Fruit fly (Drosophila melanogaster) whole organism, embryonic: ENCODE measurements around the gene P5cr-2.

Experiments used
- ATbp ChIP-seq: fragments of 200-800 bp; sonication (Bioruptor generic); optimal IDR thresholded peaks from 2 replicates; lab custom pipeline; 2017; ENCODE audit warnings: missing biosample characterization, mild to moderate bottlenecking, missing genetic modification characterization, missing genetic modification reagents
- Ada2b ChIP-seq: fragments of 200-800 bp; sonication (Bioruptor generic); IDR thresholded peaks from 2 replicates; pipeline ENCODE4 v1.3.6; 2022; ENCODE audit warnings: missing biosample characterization, missing genetic modification characterization
- B-H1 ChIP-seq: fragments of 200-800 bp; sonication (Bioruptor generic); IDR thresholded peaks from 3 replicates; pipeline ENCODE4 v1.3.6; 2022; ENCODE audit warnings: missing biosample characterization, missing genetic modification characterization
- Blimp-1 ChIP-seq: fragments of 200-800 bp; sonication (Bioruptor generic); optimal IDR thresholded peaks from 3 replicates; lab custom pipeline; 2018; ENCODE audit warnings: missing biosample characterization, missing genetic modification characterization, mild to moderate bottlenecking, moderate library complexity, missing genetic modification reagents
- CG10543 ChIP-seq: fragments of 200-800 bp; sonication (Bioruptor generic); optimal IDR thresholded peaks from 3 replicates; lab custom pipeline; 2017; ENCODE audit warnings: missing biosample characterization, mild to moderate bottlenecking, missing genetic modification characterization, moderate library complexity
- CG11093 ChIP-seq: fragments of 200-800 bp; sonication (Bioruptor generic); IDR thresholded peaks from 3 replicates; pipeline ENCODE4 v1.3.6; 2022; ENCODE audit warnings: missing biosample characterization, missing genetic modification characterization
- CG11247 ChIP-seq: fragments of 200-800 bp; sonication (Bioruptor generic); IDR thresholded peaks from 2 replicates; pipeline ENCODE4 v1.3.6; 2022; ENCODE audit warnings: missing biosample characterization, missing genetic modification characterization
- CG12236 ChIP-seq: fragments of 200-800 bp; sonication (Bioruptor generic); optimal IDR thresholded peaks from 2 replicates; lab custom pipeline; 2016; ENCODE audit warnings: missing biosample characterization, missing genetic modification characterization
- CG13123 ChIP-seq: fragments of 200-800 bp; sonication (Bioruptor generic); optimal IDR thresholded peaks from 2 replicates; lab custom pipeline; 2016; ENCODE audit warnings: missing biosample characterization, missing genetic modification characterization
- CG13624 ChIP-seq: fragments of 200-800 bp; sonication (Bioruptor generic); optimal IDR thresholded peaks from 2 replicates; lab custom pipeline; 2016; ENCODE audit warnings: missing biosample characterization, missing genetic modification characterization
- CG16779 ChIP-seq: fragments of 200-800 bp; sonication (Bioruptor generic); IDR thresholded peaks from 2 replicates; pipeline ENCODE4 v1.3.6; 2022; ENCODE audit warnings: missing biosample characterization, missing genetic modification characterization
- CG17186 ChIP-seq: fragments of 200-800 bp; sonication (Bioruptor generic); optimal IDR thresholded peaks from 3 replicates; lab custom pipeline; 2017; ENCODE audit warnings: missing biosample characterization, missing genetic modification reagents, missing genetic modification characterization
- CG1832 ChIP-seq: fragments of 200-800 bp; sonication (Bioruptor generic); optimal IDR thresholded peaks from 2 replicates; lab custom pipeline; 2017; ENCODE audit warnings: missing biosample characterization, mild to moderate bottlenecking, missing genetic modification characterization, inconsistent platforms
- CG4730 ChIP-seq: fragments of 200-800 bp; sonication (Bioruptor generic); IDR thresholded peaks from 2 replicates; pipeline ENCODE4 v1.3.6; 2022; ENCODE audit warnings: missing biosample characterization, missing genetic modification characterization
- CG9932 ChIP-seq: fragments of 200-800 bp; sonication (Bioruptor generic); IDR thresholded peaks from 2 replicates; pipeline ENCODE4 v1.3.6; 2022; ENCODE audit warnings: missing biosample characterization, missing genetic modification characterization
- D19B ChIP-seq: fragments of 200-800 bp; sonication (Bioruptor generic); optimal IDR thresholded peaks from 2 replicates; lab custom pipeline; 2017; ENCODE audit warnings: missing biosample characterization, mild to moderate bottlenecking, missing genetic modification characterization
- E2f2 ChIP-seq: fragments of 200-800 bp; sonication (Bioruptor generic); IDR thresholded peaks from 2 replicates; pipeline ENCODE4 v1.3.6; 2022; ENCODE audit warnings: missing biosample characterization, missing genetic modification characterization
- Eip74EF ChIP-seq, 2 experiments: fragments of 200-800 bp in 1 of 2; fragments of >200 bp in 1 of 2; sonication (Bioruptor generic) in 1 of 2; optimal IDR thresholded peaks; 2 replicates each; lab custom pipeline; 2017 to 2019; ENCODE audit warnings: missing biosample characterization in 2 of 2, missing genetic modification characterization in 2 of 2, mild to moderate bottlenecking in 1 of 2, moderate library complexity in 1 of 2
- Ets97D ChIP-seq: fragments of 200-800 bp; sonication (Bioruptor generic); optimal IDR thresholded peaks from 3 replicates; lab custom pipeline; 2016; ENCODE audit warnings: missing biosample characterization, missing genetic modification characterization
- HHEX ChIP-seq: fragments of 200-800 bp; sonication (Bioruptor generic); optimal IDR thresholded peaks from 3 replicates; lab custom pipeline; 2017; ENCODE audit warnings: missing biosample characterization, mild to moderate bottlenecking, missing genetic modification characterization, missing genetic modification reagents
- Hey ChIP-seq: fragments of 200-800 bp; sonication (Bioruptor generic); optimal IDR thresholded peaks from 3 replicates; lab custom pipeline; 2018; ENCODE audit warnings: missing biosample characterization, mild to moderate bottlenecking, missing genetic modification characterization
- HmgZ ChIP-seq: fragments of 200-800 bp; sonication (Bioruptor generic); optimal IDR thresholded peaks from 2 replicates; lab custom pipeline; 2018; ENCODE audit warnings: missing biosample characterization, mild to moderate bottlenecking, missing genetic modification characterization
- Hmx ChIP-seq: fragments of 200-800 bp; sonication (Bioruptor generic); optimal IDR thresholded peaks from 2 replicates; lab custom pipeline; 2016; ENCODE audit warnings: missing biosample characterization, missing genetic modification characterization
- Hsf ChIP-seq: fragments of 200-800 bp; sonication (Bioruptor generic); optimal IDR thresholded peaks from 3 replicates; lab custom pipeline; 2016; ENCODE audit warnings: missing biosample characterization, missing genetic modification characterization
- Jarid2 ChIP-seq: fragments of 200-800 bp; sonication (Bioruptor generic); optimal IDR thresholded peaks from 3 replicates; lab custom pipeline; 2017; ENCODE audit warnings: mild to moderate bottlenecking, missing biosample characterization, missing genetic modification reagents, missing genetic modification characterization
- MESR4 ChIP-seq: fragments of 200-800 bp; sonication (Bioruptor generic); optimal IDR thresholded peaks from 2 replicates; lab custom pipeline; 2018; ENCODE audit warnings: missing biosample characterization, mild to moderate bottlenecking, missing genetic modification characterization, moderate library complexity
- NC2α ChIP-seq: fragments of 200-800 bp; sonication (Bioruptor generic); optimal IDR thresholded peaks from 2 replicates; lab custom pipeline; 2016; ENCODE audit warnings: missing biosample characterization, missing genetic modification characterization
- NFAT ChIP-seq: fragments of 200-800 bp; sonication (Bioruptor generic); IDR thresholded peaks from 2 replicates; pipeline ENCODE4 v1.3.6; 2022; ENCODE audit warnings: missing biosample characterization, missing genetic modification characterization
- Ptx1 ChIP-seq: fragments of 200-800 bp; sonication (Bioruptor generic); IDR thresholded peaks from 2 replicates; pipeline ENCODE4 v1.3.6; 2022; ENCODE audit warnings: missing biosample characterization, missing genetic modification characterization
- Sry-β ChIP-seq: fragments of 200-800 bp; sonication (Bioruptor generic); optimal IDR thresholded peaks from 2 replicates; lab custom pipeline; 2018; ENCODE audit warnings: missing biosample characterization, mild to moderate bottlenecking, missing genetic modification characterization, moderate library complexity
- Tbp ChIP-seq: fragments of >200 bp; optimal IDR thresholded peaks from 2 replicates; lab custom pipeline; 2018; ENCODE audit warnings: missing biosample characterization, missing genetic modification characterization
- ash1 ChIP-seq: fragments of 200-800 bp; sonication (Bioruptor generic); optimal IDR thresholded peaks from 2 replicates; lab custom pipeline; 2018; ENCODE audit warnings: missing biosample characterization, mild to moderate bottlenecking, missing genetic modification characterization
- bab2 ChIP-seq: fragments of 200-800 bp; sonication (Bioruptor generic); optimal IDR thresholded peaks from 2 replicates; lab custom pipeline; 2016; ENCODE audit warnings: missing biosample characterization, missing genetic modification characterization
- cwo ChIP-seq: fragments of 200-800 bp; sonication (Bioruptor generic); optimal IDR thresholded peaks from 3 replicates; lab custom pipeline; 2017; ENCODE audit warnings: missing biosample characterization, missing genetic modification characterization, mild to moderate bottlenecking, moderate library complexity, missing genetic modification reagents
- dpn ChIP-seq, 2 experiments: fragments of 200-800 bp; sonication (Bioruptor generic); optimal IDR thresholded peaks; 3 replicates each; lab custom pipeline; 2016; ENCODE audit warnings: missing biosample characterization in 2 of 2, missing genetic modification characterization in 2 of 2
- fd3F ChIP-seq: fragments of 200-800 bp; sonication (Bioruptor generic); optimal IDR thresholded peaks from 2 replicates; lab custom pipeline; 2018; ENCODE audit warnings: missing biosample characterization, mild to moderate bottlenecking, missing genetic modification characterization, moderate library complexity
- fu2 ChIP-seq: fragments of 200-800 bp; sonication (Bioruptor generic); optimal IDR thresholded peaks from 2 replicates; lab custom pipeline; 2016; ENCODE audit warnings: missing biosample characterization, missing genetic modification characterization
- gcm ChIP-seq: fragments of 200-800 bp; sonication (Bioruptor generic); optimal IDR thresholded peaks from 2 replicates; lab custom pipeline; 2019; ENCODE audit warnings: missing biosample characterization, mild to moderate bottlenecking, missing genetic modification characterization, moderate library complexity
- hth ChIP-seq: fragments of >200 bp; optimal IDR thresholded peaks from 2 replicates; lab custom pipeline; 2017; ENCODE audit warnings: inconsistent platforms
- lilli ChIP-seq: fragments of 200-800 bp; sonication (Bioruptor generic); optimal IDR thresholded peaks from 3 replicates; lab custom pipeline; 2016; ENCODE audit warnings: missing biosample characterization, missing genetic modification characterization
- lmd ChIP-seq: fragments of 200-800 bp; sonication (Bioruptor generic); IDR thresholded peaks from 2 replicates; pipeline ENCODE4 v1.3.6; 2022; ENCODE audit warnings: missing biosample characterization, missing genetic modification characterization
- pb ChIP-seq: fragments of 200-800 bp; sonication (Bioruptor generic); optimal IDR thresholded peaks from 3 replicates; lab custom pipeline; 2016; ENCODE audit warnings: missing biosample characterization, missing genetic modification characterization
- pho ChIP-seq: fragments of 200-800 bp; sonication (Bioruptor generic); optimal IDR thresholded peaks from 2 replicates; lab custom pipeline; 2016; ENCODE audit warnings: missing biosample characterization, missing genetic modification characterization
- pzg ChIP-seq: fragments of 200-800 bp; sonication (Bioruptor generic); optimal IDR thresholded peaks from 3 replicates; lab custom pipeline; 2018; ENCODE audit warnings: missing biosample characterization, mild to moderate bottlenecking, missing genetic modification characterization, moderate library complexity
- run ChIP-seq: fragments of 200-800 bp; sonication (Bioruptor generic); optimal IDR thresholded peaks from 3 replicates; lab custom pipeline; 2018; ENCODE audit warnings: missing biosample characterization, mild to moderate bottlenecking, missing genetic modification characterization
- slou ChIP-seq: fragments of 200-800 bp; sonication (Bioruptor generic); optimal IDR thresholded peaks from 3 replicates; lab custom pipeline; 2016; ENCODE audit warnings: missing biosample characterization, missing genetic modification characterization
- so ChIP-seq: fragments of 200-800 bp; sonication (Bioruptor generic); IDR thresholded peaks from 3 replicates; pipeline ENCODE4 v1.3.6; 2022; ENCODE audit warnings: missing biosample characterization, missing genetic modification characterization
- stwl ChIP-seq: fragments of 200-800 bp; sonication (Bioruptor generic); optimal IDR thresholded peaks from 3 replicates; lab custom pipeline; 2018; ENCODE audit warnings: missing biosample characterization, mild to moderate bottlenecking, missing genetic modification characterization, moderate library complexity
- tna ChIP-seq: fragments of 200-800 bp; sonication (Bioruptor generic); IDR thresholded peaks from 2 replicates; pipeline ENCODE4 v1.3.6; 2022; ENCODE audit warnings: missing biosample characterization, missing genetic modification characterization; ENCODE audit not compliant: partially characterized antibody
- tx ChIP-seq: fragments of 200-800 bp; sonication (Bioruptor generic); optimal IDR thresholded peaks from 2 replicates; lab custom pipeline; 2016; ENCODE audit warnings: missing biosample characterization, missing genetic modification characterization

The P5cr-2 gene

dm6 chr3R:17539789-17540496 lies 5.3 kb downstream of the P5cr-2 start, which contains the start of gene SF1 (continued):
- TF ChIP-seq so (GFP tag; lab: Robert Waterston, UW): no peak
- no peak for TF ChIP-seq CG11093 (GFP tag; lab: Robert Waterston, UW)
- TF ChIP-seq Hsf (GFP tag; lab: Kevin White, UChicago): peak; percentile 30
- no peak for TF ChIP-seq Hey (tag; lab: Kevin White, UChicago)
- TF ChIP-seq Sry-β (GFP tag; lab: Kevin White, UChicago): peak; percentile 89
- TF ChIP-seq CG9932 (GFP tag; lab: Robert Waterston, UW): peak; percentile 51
- TF ChIP-seq Blimp-1 (GFP tag; lab: Kevin White, UChicago): no peak
- no peak for TF ChIP-seq run
- peak; percentile 30 for TF ChIP-seq MESR4 (GFP tag; lab: Kevin White, UChicago)
- TF ChIP-seq lilli (GFP tag; lab: Kevin White, UChicago): peak; percentile 69
- TF ChIP-seq NFAT (GFP tag; lab: Robert Waterston, UW): no peak
- TF ChIP-seq CG13624 (GFP tag; lab: Kevin White, UChicago): peak; percentile 14
- 0 out of 2 replicates have a peak, but pooled peaks have one; percentile 21 for TF ChIP-seq tna (GFP tag; lab: Robert Waterston, UW)
- peak; percentile 23 for TF ChIP-seq Ets97D (GFP tag; lab: Kevin White, UChicago)
- TF ChIP-seq Eip74EF (GFP tag; optimal IDR thresholded peaks at IDR 0.05; lab: Kevin White, UChicago): no peak
- TF ChIP-seq D19B (GFP tag; lab: Kevin White, UChicago): peak; percentile 35
- TF ChIP-seq CG16779 (GFP tag; lab: Robert Waterston, UW): no peak
- peak; percentile 26 for TF ChIP-seq pzg (GFP tag; lab: Kevin White, UChicago)
- no peak for TF ChIP-seq E2f2 (GFP tag; lab: Robert Waterston, UW)
- no peak for TF ChIP-seq Jarid2
- TF ChIP-seq fu2 (GFP tag; lab: Kevin White, UChicago): peak; percentile 16
- TF ChIP-seq cwo (GFP tag; lab: Kevin White, UChicago): peak; percentile 70
- peak; percentile 47 for TF ChIP-seq CG10543 (GFP tag; lab: Kevin White, UChicago)
- TF ChIP-seq CG4730 (GFP tag; lab: Robert Waterston, UW): 0 out of 2 replicates have a peak, but pooled peaks have one; percentile 8
- TF ChIP-seq Hmx (GFP tag; lab: Kevin White, UChicago): peak; percentile 9
- TF ChIP-seq Tbp (GFP tag; lab: Kevin White, UChicago): peak; percentile 24
- no peak for TF ChIP-seq CG1832
- no peak for TF ChIP-seq CG13123 (GFP tag; lab: Kevin White, UChicago)
- no peak for TF ChIP-seq CG17186 (GFP tag; lab: Kevin White, UChicago)
- no peak for TF ChIP-seq HmgZ (tag; lab: Kevin White, UChicago)
- no peak for TF ChIP-seq B-H1 (GFP tag; lab: Robert Waterston, UW)
- TF ChIP-seq gcm (GFP tag; lab: Kevin White, UChicago): no peak
- TF ChIP-seq lmd: peak; percentile 16; the same call in 1 of the 2 replicates
- TF ChIP-seq pho: peak; percentile 74
- no peak for TF ChIP-seq hth (lab: Kevin White, UChicago)
- TF ChIP-seq Ada2b (GFP tag; lab: Robert Waterston, UW): no peak
- peak; percentile 5 for TF ChIP-seq stwl (tag; lab: Kevin White, UChicago)
- TF ChIP-seq ATbp: no peak
- TF ChIP-seq CG12236: no peak
- TF ChIP-seq slou: no peak
- peak; percentile 21 to 28 for TF ChIP-seq dpn (GFP tag; optimal IDR thresholded peaks at IDR 0.05; lab: Kevin White, UChicago)
- no peak for TF ChIP-seq pb (GFP tag; lab: Kevin White, UChicago)
- no peak for TF ChIP-seq ash1 (GFP tag; lab: Kevin White, UChicago)
- no peak for TF ChIP-seq NC2α (GFP tag; lab: Kevin White, UChicago)
- TF ChIP-seq fd3F (GFP tag; lab: Kevin White, UChicago): no peak
- 0 out of 2 replicates have a peak, but pooled peaks have one; percentile 7 for TF ChIP-seq Ptx1 (GFP tag; lab: Robert Waterston, UW)
- TF ChIP-seq bab2 (GFP tag; lab: Kevin White, UChicago): peak; percentile 12
- TF ChIP-seq tx (GFP tag; lab: Kevin White, UChicago): peak; percentile 14
- TF ChIP-seq CG11247: no peak
- peak; percentile 35 for TF ChIP-seq HHEX (GFP tag; lab: Kevin White, UChicago)
